Worm (Caenorhabditis elegans): ENCODE results near the gene srx-137.
A peak's percentile ranks its signal among the peaks of the same experiment; 100 is the strongest.

Gene srx-137

ce11 chrV:13892457-13893375, 30.1 kb downstream of the srx-137 start, which contains the start of gene sptl-3:
sptl-3 (plus strand) TSS chrV:13893325.
- TF ChIP-seq nhr-25 (tag; optimal IDR thresholded peaks at IDR 0.05): peak; percentile 53
- TF ChIP-seq snpc-4 (tag; optimal IDR thresholded peaks at IDR 0.05): no peak
- TF ChIP-seq lin-39 (tag; optimal IDR thresholded peaks at IDR 0.05): no peak
- no peak for TF ChIP-seq ztf-11 (tag; optimal IDR thresholded peaks at IDR 0.05)
- no peak for TF ChIP-seq zag-1 (tag; optimal IDR thresholded peaks at IDR 0.05)
- no peak for TF ChIP-seq R02D3.7 (tag; optimal IDR thresholded peaks at IDR 0.05)
- no peak for TF ChIP-seq unc-55 (GFP tag; optimal IDR thresholded peaks at IDR 0.05)
- TF ChIP-seq aly-2 (tag; optimal IDR thresholded peaks at IDR 0.05): no peak
- no peak for TF ChIP-seq ZK546.5 (tag; optimal IDR thresholded peaks at IDR 0.05)
- TF ChIP-seq nhr-23 (tag; optimal IDR thresholded peaks at IDR 0.05): no peak
- peak; percentile 53 for TF ChIP-seq nhr-129 (tag; optimal IDR thresholded peaks at IDR 0.05)
- peak; percentile 13 for TF ChIP-seq ztf-4 (tag; optimal IDR thresholded peaks at IDR 0.05)
- peak; percentile 73 for TF ChIP-seq nhr-21 (tag; optimal IDR thresholded peaks at IDR 0.05)
- no peak for TF ChIP-seq nhr-11 (tag; optimal IDR thresholded peaks at IDR 0.05)
- TF ChIP-seq sma-9 (GFP tag; optimal IDR thresholded peaks at IDR 0.05): peak; percentile 71
- TF ChIP-seq sma-9 (tag; optimal IDR thresholded peaks at IDR 0.05): no peak
- peak in 1 of 2 experiments; percentile 1 for TF ChIP-seq lsy-2 (tag; optimal IDR thresholded peaks at IDR 0.05)
- TF ChIP-seq elt-1 (tag; optimal IDR thresholded peaks at IDR 0.05): no peak
- TF ChIP-seq nhr-77 (tag; optimal IDR thresholded peaks at IDR 0.05): no peak
- no peak for TF ChIP-seq nhr-10 (tag; optimal IDR thresholded peaks at IDR 0.05)
- TF ChIP-seq F13H6.1 (tag; optimal IDR thresholded peaks at IDR 0.05): peak; percentile 49
- peak; percentile 58 for TF ChIP-seq blmp-1 (tag; optimal IDR thresholded peaks at IDR 0.05; ENCODE audit: insufficient read depth)
- no peak for TF ChIP-seq ztf-1 (GFP tag; conservative IDR thresholded peaks at IDR 0.05)
- no peak for TF ChIP-seq Y55F3AM.14 (GFP tag; optimal IDR thresholded peaks at IDR 0.05)
- peak; percentile 60 for TF ChIP-seq fos-1 (tag; optimal IDR thresholded peaks at IDR 0.05)
- peak; percentile 74 for TF ChIP-seq crh-2 (tag; optimal IDR thresholded peaks at IDR 0.05)
- TF ChIP-seq lin-13 (GFP tag; optimal IDR thresholded peaks at IDR 0.05): no peak
- no peak for TF ChIP-seq elt-3 (tag; optimal IDR thresholded peaks at IDR 0.05)
- TF ChIP-seq egl-27 (tag; optimal IDR thresholded peaks at IDR 0.05): no peak
- peak in 1 of 2 experiments; percentile 5 for TF ChIP-seq mdl-1 (tag; optimal IDR thresholded peaks at IDR 0.05)
- no peak for TF ChIP-seq nhr-6 (tag; optimal IDR thresholded peaks at IDR 0.05)
- TF ChIP-seq unc-62 (GFP tag; optimal IDR thresholded peaks at IDR 0.05): no peak
- TF ChIP-seq nhr-12 (tag; optimal IDR thresholded peaks at IDR 0.05): no peak
- TF ChIP-seq sem-4 (tag; optimal IDR thresholded peaks at IDR 0.05): no peak
- TF ChIP-seq gmeb-1 (tag; optimal IDR thresholded peaks at IDR 0.05): no peak
- no peak for TF ChIP-seq ama-1 (optimal IDR thresholded peaks at IDR 0.05)
- no peak for TF ChIP-seq ceh-82 (tag; optimal IDR thresholded peaks at IDR 0.05)
- TF ChIP-seq C34F6.9 (tag; optimal IDR thresholded peaks at IDR 0.05): peak; percentile 21
- TF ChIP-seq skn-1 (tag; optimal IDR thresholded peaks at IDR 0.05): no peak
- TF ChIP-seq sma-3 (GFP tag; optimal IDR thresholded peaks at IDR 0.05): peak; percentile 58
- TF ChIP-seq alr-1 (tag; optimal IDR thresholded peaks at IDR 0.05): no peak
- no peak for TF ChIP-seq nhr-237 (tag; optimal IDR thresholded peaks at IDR 0.05)
- no peak for TF ChIP-seq ceh-16 (tag; optimal IDR thresholded peaks at IDR 0.05)
- no peak for TF ChIP-seq unc-39 (tag; optimal IDR thresholded peaks at IDR 0.05)
- no peak for TF ChIP-seq peb-1 (tag; optimal IDR thresholded peaks at IDR 0.05)
- no peak for TF ChIP-seq lin-11 (tag; optimal IDR thresholded peaks at IDR 0.05)
- TF ChIP-seq mbf-1 (tag; optimal IDR thresholded peaks at IDR 0.05): no peak
- no peak for TF ChIP-seq dmd-4 (tag; optimal IDR thresholded peaks at IDR 0.05)
- no peak for TF ChIP-seq mab-5 (tag; optimal IDR thresholded peaks at IDR 0.05)
